Worm (Caenorhabditis elegans): ENCODE data around the gene elt-3.

- TF ChIP-seq ztf-11 (tag; optimal IDR thresholded peaks at IDR 0.05) (no peak), pha-4 (tag; optimal IDR thresholded peaks at IDR 0.05) (peak; percentile 44), ces-1 (GFP tag; optimal IDR thresholded peaks at IDR 0.05) (peak; percentile 56), mls-2 (tag; optimal IDR thresholded peaks at IDR 0.05) (no peak), nhr-28 (tag; optimal IDR thresholded peaks at IDR 0.05) (no peak)
These were observed 17.4 kb upstream of the elt-3 start, which contains the start of gene ekl-5 for ce11 chrX:13917121-13917755.
